Fruit fly (Drosophila melanogaster): ENCODE measurements around the gene chif.

- TF ChIP-seq HLH106 (tag; optimal IDR thresholded peaks at IDR 0.05) (peak; percentile 81), Myc (optimal IDR thresholded peaks at IDR 0.05) (no peak), tai (GFP tag; optimal IDR thresholded peaks at IDR 0.05) (no peak), br (GFP tag; optimal IDR thresholded peaks at IDR 0.05) (no peak), brk (GFP tag; optimal IDR thresholded peaks at IDR 0.05) (no peak), usp (GFP tag; optimal IDR thresholded peaks at IDR 0.05) (no peak), lola (GFP tag; optimal IDR thresholded peaks at IDR 0.05) (no peak), psq (GFP tag; optimal IDR thresholded peaks at IDR 0.05) (peak; percentile 59), foxo (GFP tag; optimal IDR thresholded peaks at IDR 0.05) (peak in 1 of 2 experiments; percentile 81), Mio (GFP tag; optimal IDR thresholded peaks at IDR 0.05) (no peak)
Measured at dm6 chr2L:16299466-16300311, 52.7 kb downstream of the chif start, which contains the start of the genes heix and CG17328.

All from whole organism, wandering third instar larva.